Fruit fly (Drosophila melanogaster) whole organism, wandering third instar larva: Measurements from ENCODE around the gene Usp10.

Source experiments
- Abd-B ChIP-seq: fragments of >200 bp; optimal IDR thresholded peaks from 2 replicates; lab custom pipeline; 2017; ENCODE audit warnings: missing biosample characterization, missing genetic modification characterization
- CG32264 ChIP-seq: fragments of 200-800 bp; sonication (Bioruptor generic); optimal IDR thresholded peaks from 2 replicates; lab custom pipeline; 2016; ENCODE audit warnings: missing biosample characterization, missing genetic modification characterization
- CrebA ChIP-seq: fragments of 200-800 bp; sonication (Bioruptor generic); optimal IDR thresholded peaks from 2 replicates; lab custom pipeline; 2016; ENCODE audit warnings: missing biosample characterization, mild to moderate bottlenecking, missing genetic modification characterization, borderline replicate concordance
- Dfd ChIP-seq: fragments of >200 bp; optimal IDR thresholded peaks from 2 replicates; lab custom pipeline; 2017; ENCODE audit warnings: missing biosample characterization, missing genetic modification characterization
- Dif ChIP-seq: fragments of 200-275, 200-300 bp; sonication (Bioruptor generic); optimal IDR thresholded peaks from 2 replicates; lab custom pipeline; 2018; ENCODE audit warnings: missing biosample characterization, missing genetic modification characterization; ENCODE audit not compliant: partially characterized antibody
- HLH106 ChIP-seq: fragments of 200-800 bp; optimal IDR thresholded peaks from 3 replicates; lab custom pipeline; 2019; ENCODE audit warnings: missing biosample characterization, mild to moderate bottlenecking, missing genetic modification characterization, moderate library complexity
- Hr78 ChIP-seq: fragments of >200 bp; optimal IDR thresholded peaks from 2 replicates; lab custom pipeline; 2017; ENCODE audit warnings: missing biosample characterization, missing genetic modification characterization
- Jra ChIP-seq: sonication (Bioruptor generic); optimal IDR thresholded peaks from 2 replicates; lab custom pipeline; 2016; ENCODE audit warnings: missing biosample characterization, missing genetic modification characterization
- Mio ChIP-seq: sonication (Bioruptor generic); optimal IDR thresholded peaks from 2 replicates; lab custom pipeline; 2016; ENCODE audit warnings: missing biosample characterization, missing genetic modification characterization
- Myc ChIP-seq: fragments of >200 bp; optimal IDR thresholded peaks from 2 replicates; lab custom pipeline; 2017
- OdsH ChIP-seq: fragments of 200-800 bp; sonication (Bioruptor generic); optimal IDR thresholded peaks from 2 replicates; lab custom pipeline; 2016; ENCODE audit warnings: missing biosample characterization, mild to moderate bottlenecking, missing genetic modification characterization
- Sp1 ChIP-seq: fragments of 200-800 bp; sonication (Bioruptor generic); optimal IDR thresholded peaks from 3 replicates; lab custom pipeline; 2019; ENCODE audit warnings: missing biosample characterization, mild to moderate bottlenecking, missing genetic modification characterization, moderate library complexity
- Vsx2 ChIP-seq: fragments of 200-300, 225-300 bp; sonication (Bioruptor generic); optimal IDR thresholded peaks from 2 replicates; lab custom pipeline; 2018; ENCODE audit warnings: missing biosample characterization, missing genetic modification characterization; ENCODE audit not compliant: partially characterized antibody
- br ChIP-seq: fragments of 200-800 bp; sonication (Bioruptor generic); optimal IDR thresholded peaks from 2 replicates; lab custom pipeline; 2016; ENCODE audit warnings: missing biosample characterization, missing genetic modification characterization
- brk ChIP-seq: fragments of 200-800 bp; sonication (Bioruptor generic); optimal IDR thresholded peaks from 2 replicates; lab custom pipeline; 2016; ENCODE audit warnings: missing biosample characterization, mild to moderate bottlenecking, missing genetic modification characterization
- dmrt93B ChIP-seq: fragments of 200-800 bp; sonication (Bioruptor generic); optimal IDR thresholded peaks from 2 replicates; lab custom pipeline; 2018; ENCODE audit warnings: missing biosample characterization, mild to moderate bottlenecking, missing genetic modification characterization
- ey ChIP-seq: fragments of 200-800 bp; sonication (Bioruptor generic); optimal IDR thresholded peaks from 2 replicates; lab custom pipeline; 2016; ENCODE audit warnings: missing biosample characterization, missing genetic modification characterization
- foxo ChIP-seq, 2 experiments: fragments of 200-800 bp; sonication (Bioruptor generic); optimal IDR thresholded peaks; 2 replicates in 1 of 2; 3 replicates in 1 of 2; lab custom pipeline; 2016 to 2017; ENCODE audit warnings: missing biosample characterization in 2 of 2, missing genetic modification characterization in 2 of 2
- fru ChIP-seq: fragments of 200-800 bp; sonication (Bioruptor generic); optimal IDR thresholded peaks from 3 replicates; lab custom pipeline; 2016; ENCODE audit warnings: missing biosample characterization, mild to moderate bottlenecking, missing genetic modification characterization
- h ChIP-seq: fragments of 200-800 bp; sonication (Bioruptor generic); optimal IDR thresholded peaks from 3 replicates; lab custom pipeline; 2016; ENCODE audit warnings: missing biosample characterization, mild to moderate bottlenecking, missing genetic modification characterization
- jim ChIP-seq: fragments of 175-275, 200-325 bp; sonication (Bioruptor generic); optimal IDR thresholded peaks from 2 replicates; lab custom pipeline; 2016; ENCODE audit warnings: missing biosample characterization, mild to moderate bottlenecking, missing genetic modification characterization
- lola ChIP-seq: fragments of >200 bp; optimal IDR thresholded peaks from 2 replicates; lab custom pipeline; 2017; ENCODE audit warnings: missing biosample characterization, missing genetic modification characterization
- psq ChIP-seq: fragments of 200-800 bp; sonication (Bioruptor generic); optimal IDR thresholded peaks from 3 replicates; lab custom pipeline; 2017; ENCODE audit warnings: missing biosample characterization, mild to moderate bottlenecking, missing genetic modification characterization, moderate library complexity
- rgr ChIP-seq: fragments of 200-800 bp; sonication (Bioruptor generic); optimal IDR thresholded peaks from 3 replicates; lab custom pipeline; 2016; ENCODE audit warnings: missing biosample characterization, mild to moderate bottlenecking, missing genetic modification characterization
- sage ChIP-seq: fragments of 200-800 bp; sonication (Bioruptor generic); optimal IDR thresholded peaks from 2 replicates; lab custom pipeline; 2016; ENCODE audit warnings: missing biosample characterization, mild to moderate bottlenecking, missing genetic modification characterization
- sv ChIP-seq: fragments of 200-800 bp; sonication (Bioruptor generic); optimal IDR thresholded peaks from 3 replicates; lab custom pipeline; 2016; ENCODE audit warnings: missing biosample characterization, missing genetic modification characterization
- tai ChIP-seq: sonication (Bioruptor generic); optimal IDR thresholded peaks from 2 replicates; lab custom pipeline; 2016; ENCODE audit warnings: missing biosample characterization, missing genetic modification characterization
- usp ChIP-seq: fragments of >200 bp; optimal IDR thresholded peaks from 2 replicates; lab custom pipeline; 2017; ENCODE audit warnings: missing biosample characterization, missing genetic modification characterization
- woc ChIP-seq: sonication (Bioruptor generic); optimal IDR thresholded peaks from 2 replicates; lab custom pipeline; 2016; ENCODE audit warnings: missing biosample characterization, mild to moderate bottlenecking, missing genetic modification characterization

Usp10 gene

dm6 chr3L:908508-909162 lies 36.9 kb downstream of the Usp10 start, which contains the start of gene nerfin-1:
TSS of gene nerfin-1 (plus strand) at chr3L:909112.
- TF ChIP-seq Sp1 (GFP tag; lab: Kevin White, UChicago) (peak; percentile 35), Abd-B (GFP tag; lab: Kevin White, UChicago) (no peak), brk (GFP tag; lab: Kevin White, UChicago) (no peak), sage (no peak), HLH106 (peak; percentile 17), psq (peak; percentile 13), ey (GFP tag; lab: Kevin White, UChicago) (peak; percentile 31), rgr (GFP tag; lab: Kevin White, UChicago) (no peak), jim (GFP tag; lab: Kevin White, UChicago) (no peak), foxo (GFP tag; optimal IDR thresholded peaks at IDR 0.05; lab: Kevin White, UChicago) (peak in 1 of 2 experiments; percentile 5), Jra (no peak), dmrt93B (GFP tag; lab: Kevin White, UChicago) (peak; percentile 1), Vsx2 (no peak), usp (GFP tag; lab: Kevin White, UChicago) (no peak)

dm6 chr3L:912406-913369 lies 41.0 kb downstream of the Usp10 start:
- TF ChIP-seq Dif (GFP tag; lab: Kevin White, UChicago), result no peak
- no peak for TF ChIP-seq fru
- TF ChIP-seq, all 38 proteins: peak for 0

- TF ChIP-seq br (GFP tag; lab: Kevin White, UChicago), result no peak
- TF ChIP-seq sv (GFP tag; lab: Kevin White, UChicago), result no peak
- TF ChIP-seq dmrt93B (GFP tag; lab: Kevin White, UChicago), result no peak
- TF ChIP-seq OdsH, result no peak
- TF ChIP-seq h (GFP tag; lab: Kevin White, UChicago), result no peak
- no peak for TF ChIP-seq HLH106
- no peak for TF ChIP-seq CG32264
- TF ChIP-seq Hr78, result no peak
- TF ChIP-seq Abd-B (GFP tag; lab: Kevin White, UChicago), result no peak
- no peak for TF ChIP-seq rgr (GFP tag; lab: Kevin White, UChicago)
- no peak for TF ChIP-seq woc (GFP tag; lab: Kevin White, UChicago)
- TF ChIP-seq tai (GFP tag; lab: Kevin White, UChicago), result no peak
- no peak for TF ChIP-seq lola (GFP tag; lab: Kevin White, UChicago)
- no peak for TF ChIP-seq Myc (lab: Kevin White, UChicago)
- no peak for TF ChIP-seq CrebA
- no peak for TF ChIP-seq ey (GFP tag; lab: Kevin White, UChicago)
- TF ChIP-seq Mio, result no peak
- TF ChIP-seq Dfd (GFP tag; lab: Kevin White, UChicago), result no peak
- TF ChIP-seq psq, result no peak
- no peak for TF ChIP-seq jim (GFP tag; lab: Kevin White, UChicago)
These were observed 42.0 kb downstream of the Usp10 start, which contains the start of gene Glut1 for dm6 chr3L:913682-914081. TSS of gene Glut1 (plus strand) at chr3L:914074.

- TF ChIP-seq psq (no peak), Dfd (GFP tag; lab: Kevin White, UChicago) (peak; percentile 72)
- TF ChIP-seq, all 38 proteins: peak for 1
These were observed 43.2 kb downstream of the Usp10 start for dm6 chr3L:914852-915251.

dm6 chr3L:917225-917624 lies 45.5 kb downstream of the Usp10 start:
- peak; percentile 45 for TF ChIP-seq HLH106
- TF ChIP-seq sv (GFP tag; lab: Kevin White, UChicago), result no peak
- TF ChIP-seq, all 38 proteins: peak for 1
